4 fruit fly cellular contexts compared by ENCODE assay signal in the genomic region with DNA sequence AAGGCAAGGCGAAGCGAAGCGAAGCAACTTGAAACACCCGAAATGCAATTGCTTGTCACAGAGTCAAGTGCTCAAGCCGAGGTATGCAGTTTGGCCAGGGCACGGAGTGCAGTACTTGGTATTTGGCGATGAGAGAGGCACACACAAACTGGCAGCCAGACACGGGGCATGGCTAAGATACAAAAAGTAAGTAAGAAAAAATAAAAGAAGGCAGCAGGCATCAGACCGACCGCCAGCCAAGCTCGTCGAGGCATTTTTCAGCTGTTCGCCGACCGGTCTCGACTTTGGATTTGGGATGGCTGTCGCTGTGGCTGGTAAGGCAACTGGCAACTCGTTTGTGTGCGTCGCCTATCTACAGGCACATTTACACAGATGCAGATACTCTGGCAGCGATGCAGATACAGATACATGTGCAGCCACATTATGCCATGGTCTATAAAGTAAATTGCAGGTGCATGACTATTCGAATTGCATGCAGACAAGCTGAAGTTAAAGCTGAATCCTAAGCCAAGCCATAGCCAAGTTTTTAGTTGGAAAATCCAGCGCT.
TF ChIP-seq lines count a peak whose summit lies in the region.

No protein-coding gene starts in this region.

- no peak for TF ChIP-seq CTCF in whole organism, embryonic (GFP tag; optimal IDR thresholded peaks at IDR 0.05; lab: Kevin White, UChicago)

TF ChIP-seq in whole organism, embryonic, 481 proteins besides CTCF, POLR2A, EP300 and RAD21:
- TF ChIP-seq CG2875 (GFP tag; optimal IDR thresholded peaks at IDR 0.05; lab: Kevin White, UChicago) = no peak
- peak; percentile 6 for TF ChIP-seq grn (GFP tag; optimal IDR thresholded peaks at IDR 0.05; lab: Kevin White, UChicago)
- no peak for TF ChIP-seq lola (GFP tag; optimal IDR thresholded peaks at IDR 0.05; lab: Kevin White, UChicago)
- TF ChIP-seq MTF-1 (GFP tag; optimal IDR thresholded peaks at IDR 0.05; lab: Kevin White, UChicago; ENCODE audit: borderline replicate concordance) = no peak
- TF ChIP-seq mirr (GFP tag; optimal IDR thresholded peaks at IDR 0.05; lab: Kevin White, UChicago) = no peak
- no peak for TF ChIP-seq aop (GFP tag; IDR thresholded peaks at IDR 0.05; lab: Robert Waterston, UW)
- no peak for TF ChIP-seq Side (GFP tag; optimal IDR thresholded peaks at IDR 0.05; lab: Kevin White, UChicago)
- TF ChIP-seq CG5953 (GFP tag; IDR thresholded peaks at IDR 0.05; lab: Robert Waterston, UW) = no peak
- TF ChIP-seq CG17186 (GFP tag; optimal IDR thresholded peaks at IDR 0.05; lab: Kevin White, UChicago) = no peak
- TF ChIP-seq sisA (GFP tag; IDR thresholded peaks at IDR 0.05; lab: Robert Waterston, UW) = no peak
- peak; percentile 32 for TF ChIP-seq nom (GFP tag; optimal IDR thresholded peaks at IDR 0.05; lab: Kevin White, UChicago)
- TF ChIP-seq B-H2 (GFP tag; optimal IDR thresholded peaks at IDR 0.05; lab: Kevin White, UChicago) = no peak
- no peak for TF ChIP-seq Fer2 (tag; optimal IDR thresholded peaks at IDR 0.05; lab: Kevin White, UChicago)
- TF ChIP-seq cad (GFP tag; optimal IDR thresholded peaks at IDR 0.05; lab: Kevin White, UChicago) = no peak
- TF ChIP-seq cg (GFP tag; optimal IDR thresholded peaks at IDR 0.05; lab: Kevin White, UChicago) = peak; percentile 43
- no peak for TF ChIP-seq Dll (GFP tag; IDR thresholded peaks at IDR 0.05; lab: Robert Waterston, UW; ENCODE audit: partially characterized antibody)
- no peak for TF ChIP-seq Fer3 (tag; optimal IDR thresholded peaks at IDR 0.05; lab: Kevin White, UChicago)
- TF ChIP-seq Drgx (GFP tag; IDR thresholded peaks at IDR 0.05; lab: Robert Waterston, UW) = 0 out of 2 replicates have a peak, but pooled peaks have one; percentile 18

TF ChIP-seq in whole organism, prepupa, 60 proteins besides CTCF, POLR2A, EP300 and RAD21 (continues in another document):
- TF ChIP-seq Ets21C (GFP tag; optimal IDR thresholded peaks at IDR 0.05; lab: Kevin White, UChicago) (no peak), dsx (GFP tag; optimal IDR thresholded peaks at IDR 0.05; lab: Kevin White, UChicago; ENCODE audit: poor library complexity, severe bottlenecking) (peak; percentile 1), CG6808 (GFP tag; optimal IDR thresholded peaks at IDR 0.05; lab: Kevin White, UChicago) (peak; percentile 16), OdsH (GFP tag; optimal IDR thresholded peaks at IDR 0.05; lab: Kevin White, UChicago) (no peak), CG8632 (GFP tag; optimal IDR thresholded peaks at IDR 0.05; lab: Kevin White, UChicago) (no peak), Eip75B (GFP tag; optimal IDR thresholded peaks at IDR 0.05; lab: Kevin White, UChicago) (no peak), CG8319 (GFP tag; optimal IDR thresholded peaks at IDR 0.05; lab: Kevin White, UChicago) (no peak), CG32006 (GFP tag; optimal IDR thresholded peaks at IDR 0.05; lab: Kevin White, UChicago) (no peak), Met (GFP tag; optimal IDR thresholded peaks at IDR 0.05; lab: Kevin White, UChicago) (no peak), CG31627 (GFP tag; optimal IDR thresholded peaks at IDR 0.05; lab: Kevin White, UChicago) (no peak), CG9139 (GFP tag; optimal IDR thresholded peaks at IDR 0.05; lab: Kevin White, UChicago) (no peak), Sox14 (GFP tag; optimal IDR thresholded peaks at IDR 0.05; lab: Kevin White, UChicago) (no peak), CG10669 (GFP tag; optimal IDR thresholded peaks at IDR 0.05; lab: Kevin White, UChicago) (no peak), eg (GFP tag; IDR thresholded peaks at IDR 0.05; lab: Robert Waterston, UW) (peak; percentile 55; the same call in 2 of the 3 replicates), net (GFP tag; optimal IDR thresholded peaks at IDR 0.05; lab: Kevin White, UChicago) (no peak), Lpt (GFP tag; optimal IDR thresholded peaks at IDR 0.05; lab: Kevin White, UChicago) (peak; percentile 32), CG15336 (GFP tag; IDR thresholded peaks at IDR 0.05; lab: Robert Waterston, UW) (peak; percentile 51), esn (GFP tag; optimal IDR thresholded peaks at IDR 0.05; lab: Kevin White, UChicago) (no peak), CG6854 (GFP tag; optimal IDR thresholded peaks at IDR 0.05; lab: Kevin White, UChicago) (peak; percentile 34), ss (GFP tag; optimal IDR thresholded peaks at IDR 0.05; lab: Kevin White, UChicago) (peak; percentile 10 to 77), achi (GFP tag; optimal IDR thresholded peaks at IDR 0.05; lab: Kevin White, UChicago) (no peak), Eip78C (GFP tag; lab: Kevin White, UChicago) (peak; percentile 24), CG6163 (GFP tag; IDR thresholded peaks at IDR 0.05; lab: Robert Waterston, UW) (peak; percentile 53)

TF ChIP-seq in whole organism, pupa, 21 proteins besides CTCF, POLR2A, EP300 and RAD21:
- TF ChIP-seq CG14655 (GFP tag; optimal IDR thresholded peaks at IDR 0.05; lab: Kevin White, UChicago) = peak; percentile 1
- TF ChIP-seq EcR (GFP tag; optimal IDR thresholded peaks at IDR 0.05; lab: Kevin White, UChicago) = peak; percentile 38
- peak; percentile 52; the same call in 1 of the 2 replicates for TF ChIP-seq CG12605 (GFP tag; IDR thresholded peaks at IDR 0.05; lab: Robert Waterston, UW)
- TF ChIP-seq CG15710 (tag; optimal IDR thresholded peaks at IDR 0.05; lab: Kevin White, UChicago) = no peak
- no peak for TF ChIP-seq CG8159 (tag; optimal IDR thresholded peaks at IDR 0.05; lab: Kevin White, UChicago)
- TF ChIP-seq gl (tag; optimal IDR thresholded peaks at IDR 0.05; lab: Kevin White, UChicago) = peak; percentile 25
- no peak for TF ChIP-seq CG10348 (GFP tag; IDR thresholded peaks at IDR 0.05; lab: Robert Waterston, UW)
- TF ChIP-seq CG4496 (GFP tag; IDR thresholded peaks at IDR 0.05; lab: Robert Waterston, UW) = peak; percentile 64; the same call in 2 of the 3 replicates
- TF ChIP-seq fd96Ca (GFP tag; IDR thresholded peaks at IDR 0.05; lab: Robert Waterston, UW) = peak; percentile 59; the same call in 1 of the 3 replicates
- TF ChIP-seq CG13204 (GFP tag; optimal IDR thresholded peaks at IDR 0.05; lab: Kevin White, UChicago) = peak; percentile 65
- TF ChIP-seq rn (GFP tag; IDR thresholded peaks at IDR 0.05; lab: Robert Waterston, UW) = no peak
- TF ChIP-seq D1 (tag; optimal IDR thresholded peaks at IDR 0.05; lab: Kevin White, UChicago) = no peak
- TF ChIP-seq CG17806 (tag; optimal IDR thresholded peaks at IDR 0.05; lab: Kevin White, UChicago) = no peak
- TF ChIP-seq CG32121 (GFP tag; IDR thresholded peaks at IDR 0.05; lab: Robert Waterston, UW) = peak; percentile 48
- TF ChIP-seq Pif1B (GFP tag; optimal IDR thresholded peaks at IDR 0.05; lab: Kevin White, UChicago) = no peak
- TF ChIP-seq CG9948 (tag; optimal IDR thresholded peaks at IDR 0.05; lab: Kevin White, UChicago) = no peak
- TF ChIP-seq CG8301 (tag; optimal IDR thresholded peaks at IDR 0.05; lab: Kevin White, UChicago) = no peak
- no peak for TF ChIP-seq Pif1A (GFP tag; optimal IDR thresholded peaks at IDR 0.05; lab: Kevin White, UChicago)
- no peak for TF ChIP-seq CG34367 (tag; optimal IDR thresholded peaks at IDR 0.05; lab: Kevin White, UChicago)
- no peak for TF ChIP-seq Snoo (tag; optimal IDR thresholded peaks at IDR 0.05; lab: Kevin White, UChicago)
- peak; percentile 54; the same call in 1 of the 2 replicates for TF ChIP-seq Ets98B (GFP tag; IDR thresholded peaks at IDR 0.05; lab: Robert Waterston, UW)

TF ChIP-seq in whole organism, wandering third instar larva, 38 proteins besides CTCF, POLR2A, EP300 and RAD21:
- TF ChIP-seq brk (GFP tag; optimal IDR thresholded peaks at IDR 0.05; lab: Kevin White, UChicago) (no peak), psq (GFP tag; optimal IDR thresholded peaks at IDR 0.05; lab: Kevin White, UChicago) (no peak), Abd-B (GFP tag; optimal IDR thresholded peaks at IDR 0.05; lab: Kevin White, UChicago) (no peak), GATAd (GFP tag; optimal IDR thresholded peaks at IDR 0.05; lab: Kevin White, UChicago) (no peak), lola (GFP tag; optimal IDR thresholded peaks at IDR 0.05; lab: Kevin White, UChicago) (no peak), ey (GFP tag; optimal IDR thresholded peaks at IDR 0.05; lab: Kevin White, UChicago) (no peak), h (GFP tag; optimal IDR thresholded peaks at IDR 0.05; lab: Kevin White, UChicago) (no peak), Hr78 (GFP tag; optimal IDR thresholded peaks at IDR 0.05; lab: Kevin White, UChicago) (no peak), CrebA (GFP tag; optimal IDR thresholded peaks at IDR 0.05; lab: Kevin White, UChicago; ENCODE audit: borderline replicate concordance) (peak; percentile 28), N (GFP tag; optimal IDR thresholded peaks at IDR 0.05; lab: Kevin White, UChicago) (no peak), Dif (GFP tag; optimal IDR thresholded peaks at IDR 0.05; lab: Kevin White, UChicago; ENCODE audit: partially characterized antibody) (peak; percentile 22), Rel (GFP tag; optimal IDR thresholded peaks at IDR 0.05; lab: Kevin White, UChicago) (no peak), Rel (tag; optimal IDR thresholded peaks at IDR 0.05; lab: Kevin White, UChicago) (no peak), usp (GFP tag; optimal IDR thresholded peaks at IDR 0.05; lab: Kevin White, UChicago) (no peak), dsf (GFP tag; optimal IDR thresholded peaks at IDR 0.05; lab: Kevin White, UChicago; ENCODE audit: borderline replicate concordance) (no peak)
